Fruit fly (Drosophila melanogaster) whole organism, wandering third instar larva: Measurements from ENCODE around the gene Mur2B.

ENCODE experiments used
- Abd-B ChIP-seq: fragments of >200 bp; optimal IDR thresholded peaks from 2 replicates; lab custom pipeline; 2017; ENCODE audit warnings: missing biosample characterization, missing genetic modification characterization
- Jra ChIP-seq: sonication (Bioruptor generic); optimal IDR thresholded peaks from 2 replicates; lab custom pipeline; 2016; ENCODE audit warnings: missing biosample characterization, missing genetic modification characterization
- pan ChIP-seq: fragments of >200 bp; optimal IDR thresholded peaks from 2 replicates; lab custom pipeline; 2017
- rgr ChIP-seq: fragments of 200-800 bp; sonication (Bioruptor generic); optimal IDR thresholded peaks from 3 replicates; lab custom pipeline; 2016; ENCODE audit warnings: missing biosample characterization, mild to moderate bottlenecking, missing genetic modification characterization

DNA sequence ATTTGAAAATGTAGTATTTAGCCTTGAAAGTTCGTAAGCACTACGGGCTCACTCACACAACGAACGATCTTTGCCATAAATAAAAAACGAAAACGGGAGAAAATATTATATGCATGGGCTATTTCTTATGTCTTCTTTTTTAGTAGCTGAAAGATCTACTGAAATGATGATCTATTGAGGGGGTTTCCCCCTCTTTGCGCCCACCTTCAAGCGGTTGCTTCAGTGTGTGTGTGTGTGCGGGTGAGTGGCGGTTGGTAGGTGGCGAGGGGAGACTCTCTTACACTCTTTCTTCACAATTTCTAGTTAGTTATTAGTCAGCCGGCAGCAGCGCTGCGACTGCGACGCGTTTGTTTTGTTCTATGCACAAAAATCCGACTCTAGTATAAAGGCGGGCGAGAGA, 47.2 kb downstream of the Mur2B start:
- TF ChIP-seq Abd-B (GFP tag; lab: Kevin White, UChicago) = no peak
- TF ChIP-seq pan (lab: Kevin White, UChicago) = no peak
- TF ChIP-seq Jra = no peak
- no peak for TF ChIP-seq rgr
